Worm (Caenorhabditis elegans): ENCODE data around the gene C08F8.3.

C08F8.3 gene

ce11 chrIV:11169652-11170051 lies 14.8 kb downstream of the C08F8.3 start, which contains the start of gene nhr-67:
Gene nhr-67, plus strand, starts transcription at chrIV:11169748.
- TF ChIP-seq skn-1 (tag; optimal IDR thresholded peaks at IDR 0.05), result no peak
- TF ChIP-seq nfya-1 (tag; optimal IDR thresholded peaks at IDR 0.05; ENCODE audit: insufficient read depth), result peak; percentile 66

- no peak for TF ChIP-seq nhr-77 (tag; optimal IDR thresholded peaks at IDR 0.05)
- no peak for TF ChIP-seq skn-1 (tag; optimal IDR thresholded peaks at IDR 0.05)
- no peak for TF ChIP-seq daf-12 (tag; optimal IDR thresholded peaks at IDR 0.05)
- TF ChIP-seq mml-1 (tag; optimal IDR thresholded peaks at IDR 0.05), result no peak
- no peak for TF ChIP-seq sea-2 (GFP tag; optimal IDR thresholded peaks at IDR 0.05)
- TF ChIP-seq unc-62 (GFP tag; optimal IDR thresholded peaks at IDR 0.05), result no peak
- TF ChIP-seq fkh-10 (GFP tag; optimal IDR thresholded peaks at IDR 0.05), result no peak
- peak; percentile 54 for TF ChIP-seq nhr-23 (tag; optimal IDR thresholded peaks at IDR 0.05)
- TF ChIP-seq ZK546.5 (tag; optimal IDR thresholded peaks at IDR 0.05), result no peak
- no peak for TF ChIP-seq fkh-2 (tag; optimal IDR thresholded peaks at IDR 0.05)
- no peak for TF ChIP-seq hmg-11 (tag; optimal IDR thresholded peaks at IDR 0.05)
- no peak for TF ChIP-seq nhr-28 (tag; optimal IDR thresholded peaks at IDR 0.05)
- TF ChIP-seq elt-3 (tag; optimal IDR thresholded peaks at IDR 0.05), result peak in 1 of 3 experiments; percentile 80
- TF ChIP-seq lsy-12 (tag; optimal IDR thresholded peaks at IDR 0.05), result no peak
- TF ChIP-seq nhr-237 (tag; optimal IDR thresholded peaks at IDR 0.05), result no peak
- TF ChIP-seq jun-1 (tag; optimal IDR thresholded peaks at IDR 0.05), result no peak
- no peak for TF ChIP-seq nhr-67 (tag; optimal IDR thresholded peaks at IDR 0.05)
- TF ChIP-seq lin-15B (tag; optimal IDR thresholded peaks at IDR 0.05), result no peak
- no peak for TF ChIP-seq ztf-4 (tag; optimal IDR thresholded peaks at IDR 0.05)
- no peak for TF ChIP-seq ama-1 (optimal IDR thresholded peaks at IDR 0.05)
- TF ChIP-seq nhr-25 (tag; optimal IDR thresholded peaks at IDR 0.05), result no peak
- no peak for TF ChIP-seq pha-4 (tag; optimal IDR thresholded peaks at IDR 0.05)
- peak; percentile 12 for TF ChIP-seq ceh-28 (tag; optimal IDR thresholded peaks at IDR 0.05)
- no peak for TF ChIP-seq lin-39 (tag; optimal IDR thresholded peaks at IDR 0.05)
- no peak for TF ChIP-seq snpc-4 (tag; optimal IDR thresholded peaks at IDR 0.05)
- no peak for TF ChIP-seq elt-1 (tag; optimal IDR thresholded peaks at IDR 0.05)
- TF ChIP-seq aly-2 (tag; optimal IDR thresholded peaks at IDR 0.05), result no peak
- TF ChIP-seq nhr-43 (tag; optimal IDR thresholded peaks at IDR 0.05; ENCODE audit: poor library complexity, severe bottlenecking), result peak; percentile 8
- TF ChIP-seq ztf-11 (tag; optimal IDR thresholded peaks at IDR 0.05), result no peak
- TF ChIP-seq pqm-1 (tag; optimal IDR thresholded peaks at IDR 0.05), result no peak
- TF ChIP-seq ceh-16 (tag; optimal IDR thresholded peaks at IDR 0.05), result no peak
- TF ChIP-seq tbx-2 (tag; optimal IDR thresholded peaks at IDR 0.05), result no peak
- TF ChIP-seq nhr-12 (tag; optimal IDR thresholded peaks at IDR 0.05), result no peak
Measured at ce11 chrIV:11174772-11175171, 19.9 kb downstream of the C08F8.3 start.

ce11 chrIV:11176967-11177366 lies 22.1 kb downstream of the C08F8.3 start, which contains the start of gene rap-3:
Gene rap-3, plus strand, starts transcription at chrIV:11177267.
- no peak for TF ChIP-seq nhr-28 (tag; optimal IDR thresholded peaks at IDR 0.05)

DNA sequence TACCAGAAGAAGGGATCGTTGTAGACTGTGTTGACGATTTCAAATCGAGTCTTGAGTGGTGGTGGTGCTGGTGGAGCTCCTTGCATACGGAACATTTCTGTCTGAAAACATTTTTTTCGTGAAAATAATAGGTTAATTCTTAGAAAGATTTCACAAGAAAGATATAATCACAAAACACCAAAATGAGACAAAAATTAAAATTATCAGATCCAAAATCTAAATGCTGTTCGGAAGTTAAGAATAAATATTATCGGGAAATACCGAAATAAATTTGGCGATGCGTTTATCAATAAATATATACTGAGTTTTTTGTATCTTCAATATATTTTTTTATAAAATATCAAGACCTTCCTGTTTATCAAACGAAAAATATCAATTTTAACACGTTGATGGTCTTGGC lies 23.7 kb downstream of the C08F8.3 start, which contains the start of gene C08F8.9:
TSS of gene C08F8.9 (minus strand) at position 101 of the 400 bp plus-strand sequence.
- no peak for TF ChIP-seq nhr-23 (tag; optimal IDR thresholded peaks at IDR 0.05)

- peak; percentile 87 for TF ChIP-seq nhr-43 (tag; optimal IDR thresholded peaks at IDR 0.05; ENCODE audit: poor library complexity, severe bottlenecking)
- TF ChIP-seq nhr-25 (tag; optimal IDR thresholded peaks at IDR 0.05), result peak; percentile 67
- peak; percentile 74 for TF ChIP-seq R02D3.7 (tag; optimal IDR thresholded peaks at IDR 0.05)
- TF ChIP-seq fkh-10 (GFP tag; optimal IDR thresholded peaks at IDR 0.05), result peak; percentile 39
- TF ChIP-seq pqm-1 (tag; optimal IDR thresholded peaks at IDR 0.05), result peak; percentile 82
- TF ChIP-seq hmg-11 (tag; optimal IDR thresholded peaks at IDR 0.05), result peak; percentile 29
- peak; percentile 84 for TF ChIP-seq elt-2 (tag; optimal IDR thresholded peaks at IDR 0.05)
- peak; percentile 38 for TF ChIP-seq lin-39 (tag; optimal IDR thresholded peaks at IDR 0.05)
- TF ChIP-seq lin-15B (tag; optimal IDR thresholded peaks at IDR 0.05), result peak; percentile 90
- peak; percentile 16 for TF ChIP-seq ceh-82 (tag; optimal IDR thresholded peaks at IDR 0.05)
- TF ChIP-seq jun-1 (tag; optimal IDR thresholded peaks at IDR 0.05), result peak; percentile 82
- TF ChIP-seq ceh-28 (tag; optimal IDR thresholded peaks at IDR 0.05), result peak; percentile 70
- TF ChIP-seq lsy-12 (tag; optimal IDR thresholded peaks at IDR 0.05), result peak; percentile 81
- peak; percentile 46 for TF ChIP-seq skn-1 (tag; optimal IDR thresholded peaks at IDR 0.05)
- TF ChIP-seq nfya-1 (tag; optimal IDR thresholded peaks at IDR 0.05; ENCODE audit: insufficient read depth), result peak; percentile 88
- TF ChIP-seq pha-4 (tag; optimal IDR thresholded peaks at IDR 0.05), result peak; percentile 68
- peak; percentile 83 for TF ChIP-seq tbx-2 (tag; optimal IDR thresholded peaks at IDR 0.05)
- peak; percentile 75 for TF ChIP-seq snpc-4 (tag; optimal IDR thresholded peaks at IDR 0.05)
- peak; percentile 64 for TF ChIP-seq nhr-11 (tag; optimal IDR thresholded peaks at IDR 0.05)
- TF ChIP-seq egl-27 (tag; optimal IDR thresholded peaks at IDR 0.05), result peak; percentile 19
- peak; percentile 84 for TF ChIP-seq nhr-23 (tag; optimal IDR thresholded peaks at IDR 0.05)
- TF ChIP-seq ZK546.5 (tag; optimal IDR thresholded peaks at IDR 0.05), result peak; percentile 39
- TF ChIP-seq egl-5 (tag; optimal IDR thresholded peaks at IDR 0.05), result peak; percentile 93
Measured at ce11 chrIV:11179123-11179740, 24.4 kb downstream of the C08F8.3 start, which contains the start of gene cpt-2. Gene cpt-2, plus strand, starts transcription at chrIV:11179645.

Data from whole organism, L3 larva.